Worm (Caenorhabditis elegans) whole organism, L4/young adult: ENCODE results near the gene C33G8.2.
"Not testable (repeated sequence)": the region's sequence is repeated elsewhere in the genome, so short reads cannot be mapped to it uniquely, and the experiment has no call there.

Experiments
- W03F9.2 ChIP-seq: fragments of 150-350 bp; optimal IDR thresholded peaks from 2 replicates; lab custom pipeline; 2014; ENCODE audit warnings: missing biosample characterization, missing genetic modification characterization
- dao-5 ChIP-seq: sonication (generic microtip); optimal IDR thresholded peaks from 2 replicates; lab custom pipeline; 2016; ENCODE audit warnings: missing genotype, missing genetic modification characterization, moderate library complexity, missing compliant biosample characterization
- him-1 ChIP-seq: sonication (generic microtip); optimal IDR thresholded peaks from 2 replicates; lab custom pipeline; 2016; ENCODE audit warnings: missing genotype, missing genetic modification reagents, missing genetic modification characterization, missing compliant biosample characterization

The C33G8.2 gene

DNA sequence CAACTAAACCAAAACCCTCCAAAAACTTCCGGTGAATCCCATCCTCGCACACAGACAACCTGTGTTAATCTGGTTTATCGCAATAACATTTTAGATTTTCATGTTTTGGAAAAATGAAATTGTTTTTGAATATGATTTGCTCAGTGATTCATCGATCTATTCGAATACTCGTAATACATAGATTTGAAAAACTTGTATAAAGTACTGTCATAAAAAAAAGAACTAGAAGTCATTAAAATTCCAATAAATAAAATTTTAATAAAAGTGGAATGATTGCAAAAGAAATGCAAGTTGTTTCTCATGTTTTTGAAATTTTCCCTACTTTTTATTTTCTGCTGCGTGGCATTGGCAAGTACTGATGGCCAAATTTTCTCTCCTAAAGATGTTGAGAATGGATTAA, 45.0 kb downstream of the C33G8.2 start, which contains the start of gene spig-8:
Gene spig-8, plus strand, starts transcription at position 301 of the 400 bp plus-strand sequence.
- TF ChIP-seq dao-5 (tag; lab: Kevin White, UChicago) = no peak

DNA sequence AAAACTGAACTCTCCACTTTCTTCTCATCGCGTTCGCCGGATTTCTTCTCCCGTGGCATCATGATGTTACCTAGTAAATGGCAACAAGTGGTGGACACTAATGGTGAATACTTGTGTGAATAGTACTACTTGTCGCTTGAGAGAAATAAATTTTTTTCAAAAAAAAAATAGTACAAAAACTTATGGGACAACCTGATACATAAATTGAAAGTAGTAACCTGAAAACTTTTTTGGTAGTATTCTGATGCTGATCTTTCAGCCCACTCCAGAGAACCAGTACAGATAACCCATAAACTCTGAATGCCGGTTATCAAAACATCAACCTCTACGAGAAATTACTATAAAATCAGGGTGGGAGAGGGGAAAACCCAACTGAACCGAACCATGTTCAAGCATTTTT, 48.2 kb downstream of the C33G8.2 start, which contains the start of gene Y57E12AL.2:
Gene Y57E12AL.2, plus strand, starts transcription at position 301 of the 400 bp plus-strand sequence.
- not testable (repeated sequence) for TF ChIP-seq him-1; dao-5 (tag; lab: Kevin White, UChicago); W03F9.2 (tag; lab: Kevin White, UChicago)

DNA sequence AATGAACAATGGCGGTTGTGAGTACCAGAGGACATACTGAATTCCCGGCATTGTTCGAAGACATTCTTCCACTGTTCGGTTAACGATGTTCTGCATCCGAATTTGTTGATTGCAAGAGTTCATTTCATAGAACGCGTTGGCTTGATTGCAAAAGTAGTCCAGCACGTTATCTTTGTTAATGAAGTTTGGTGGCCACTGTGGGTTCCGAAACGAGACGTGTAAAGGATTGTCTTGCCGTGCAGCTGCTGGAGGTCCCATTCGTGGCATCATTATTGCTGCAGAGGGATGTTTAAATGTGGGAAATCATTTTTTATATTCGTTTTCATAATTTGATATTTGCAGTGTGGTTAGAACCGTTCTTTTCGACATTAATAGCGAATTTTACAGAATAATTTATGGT, 49.8 kb downstream of the C33G8.2 start, which contains the start of gene mdt-6:
Gene mdt-6, minus strand, starts transcription at position 275 of the 400 bp plus-strand sequence.
- TF ChIP-seq W03F9.2 (tag; lab: Kevin White, UChicago) (no peak), dao-5 (tag; lab: Kevin White, UChicago) (no peak), him-1 (no peak)

DNA sequence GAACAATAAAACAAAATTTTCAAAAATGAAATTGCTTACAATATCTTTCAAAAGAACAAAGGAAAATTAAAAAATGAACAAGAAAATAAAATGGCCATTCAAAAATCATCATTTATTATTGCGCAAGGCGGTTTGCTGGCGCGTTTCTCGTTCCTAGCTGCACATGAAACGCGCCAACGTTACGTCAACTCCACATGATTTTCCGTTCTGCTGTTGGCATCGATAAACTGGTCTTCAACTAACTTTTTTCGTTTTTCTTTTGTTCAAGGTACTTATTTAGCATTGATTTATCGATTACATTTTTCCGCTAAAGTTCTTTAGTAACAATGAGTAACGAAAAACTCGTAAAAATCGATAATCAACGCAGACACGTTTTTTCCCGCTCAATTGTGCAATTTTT, 50.8 kb downstream of the C33G8.2 start, which contains the start of the genes Y57E12AL.6 and Y57E12AL.1:
Gene Y57E12AL.6, minus strand, starts transcription at position 75 of the 400 bp plus-strand sequence.
Gene Y57E12AL.1, plus strand, starts transcription at position 135 of the 400 bp plus-strand sequence.
- TF ChIP-seq W03F9.2 (tag; lab: Kevin White, UChicago) = peak; percentile 95
- no peak for TF ChIP-seq dao-5 (tag; lab: Kevin White, UChicago)
- TF ChIP-seq him-1 = no peak
